Worm (Caenorhabditis elegans): ENCODE measurements around the gene H37A05.2.

H37A05.2 gene

DNA sequence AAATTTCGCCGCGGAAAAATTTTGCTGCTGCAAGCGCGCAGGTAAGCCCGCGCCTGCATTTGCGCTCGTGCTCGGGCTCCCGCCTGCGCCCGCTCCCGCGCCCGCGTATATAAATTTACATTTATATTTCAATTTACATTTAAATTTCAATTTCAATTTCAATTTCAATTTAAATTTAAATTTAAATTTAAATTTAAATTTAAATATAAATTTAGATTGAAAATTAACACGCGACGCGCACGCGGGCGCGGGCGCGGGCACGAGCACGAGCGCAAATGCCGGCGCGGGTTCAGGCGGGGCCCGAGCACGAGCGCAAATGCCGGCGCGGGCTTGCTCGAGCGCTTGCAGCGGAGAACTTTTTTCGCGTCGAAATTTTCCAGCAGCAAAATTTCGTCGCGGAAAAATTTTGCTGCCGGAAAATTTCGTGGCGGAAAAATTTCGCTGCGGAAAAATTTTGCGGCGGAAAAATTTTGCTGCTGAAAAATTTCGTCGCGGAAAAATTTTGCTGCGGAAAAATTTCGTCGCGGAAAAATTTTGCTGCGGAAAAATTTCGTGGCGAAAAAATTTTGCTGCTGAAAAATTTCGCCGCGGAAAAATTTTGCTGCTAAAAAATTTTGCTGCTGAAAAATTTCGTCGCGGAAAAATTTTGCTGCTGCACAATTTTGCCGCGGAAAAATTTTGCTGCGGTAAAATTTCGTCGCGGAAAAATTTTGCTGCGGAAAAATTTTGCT, 12.0 kb upstream of the H37A05.2 start (continued):
- TF ChIP-seq attf-6 (GFP tag; IDR thresholded peaks at IDR 0.05) (no peak), D2030.7 (GFP tag; IDR thresholded peaks at IDR 0.05) (peak; percentile 30), F57C9.4 (tag; optimal IDR thresholded peaks at IDR 0.05) (no peak), K11D2.4 (GFP tag; IDR thresholded peaks at IDR 0.05) (peak; percentile 68; the same call in 1 of the 2 replicates), F10E7.11 (tag; optimal IDR thresholded peaks at IDR 0.05) (no peak), rec-8 (tag; optimal IDR thresholded peaks at IDR 0.05) (no peak), efl-1 (GFP tag; optimal IDR thresholded peaks at IDR 0.05) (no peak), madf-10 (tag; optimal IDR thresholded peaks at IDR 0.05) (no peak), sdz-38 (tag; optimal IDR thresholded peaks at IDR 0.05) (no peak), nfya-2 (GFP tag; IDR thresholded peaks at IDR 0.05) (0 out of 2 replicates have a peak, but pooled peaks have one; percentile 71), pbrm-1 (GFP tag; IDR thresholded peaks at IDR 0.05) (0 out of 2 replicates have a peak, but pooled peaks have one; percentile 6), nhr-80 (tag; optimal IDR thresholded peaks at IDR 0.05) (no peak), akir-1 (GFP tag; optimal IDR thresholded peaks at IDR 0.05) (peak; percentile 90), aptf-3 (GFP tag; IDR thresholded peaks at IDR 0.05) (no peak), nhr-120 (GFP tag; IDR thresholded peaks at IDR 0.05) (peak; percentile 87; the same call in 1 of the 2 replicates), madf-6 (GFP tag; IDR thresholded peaks at IDR 0.05) (peak; percentile 55; the same call in 1 of the 2 replicates), cebp-2 (GFP tag; IDR thresholded peaks at IDR 0.05) (peak; percentile 91), nfyb-1 (GFP tag; IDR thresholded peaks at IDR 0.05) (0 out of 2 replicates have a peak, but pooled peaks have one; percentile 36), B0019.2 (GFP tag; conservative IDR thresholded peaks at IDR 0.05) (peak; percentile 75), F49E8.2 (tag; optimal IDR thresholded peaks at IDR 0.05; ENCODE audit: insufficient read depth) (no peak), ztf-6 (GFP tag; IDR thresholded peaks at IDR 0.05) (no peak), hlh-26 (GFP tag; conservative IDR thresholded peaks at IDR 0.05) (no peak), F55B11.4 (tag; optimal IDR thresholded peaks at IDR 0.05; ENCODE audit: borderline replicate concordance, insufficient read depth) (no peak), gei-17 (GFP tag; optimal IDR thresholded peaks at IDR 0.05) (no peak), ets-4 (GFP tag; optimal IDR thresholded peaks at IDR 0.05) (no peak), let-526 (GFP tag; IDR thresholded peaks at IDR 0.05) (no peak; the same call in 1 of the 2 replicates), dox-1 (GFP tag; IDR thresholded peaks at IDR 0.05) (no peak; the same call in none of the 2 replicates), C06A6.2 (GFP tag; conservative IDR thresholded peaks at IDR 0.05) (peak; percentile 38; the same call in 1 of the 2 replicates), hmg-1.2 (GFP tag; IDR thresholded peaks at IDR 0.05) (no peak), chd-7 (tag; optimal IDR thresholded peaks at IDR 0.05) (no peak), lsy-27 (tag; optimal IDR thresholded peaks at IDR 0.05; ENCODE audit: borderline replicate concordance, insufficient read depth) (no peak), mes-4 (tag; optimal IDR thresholded peaks at IDR 0.05) (no peak), hmg-20 (GFP tag; IDR thresholded peaks at IDR 0.05) (no peak), T07F8.4 (tag; optimal IDR thresholded peaks at IDR 0.05) (no peak), let-607 (tag; optimal IDR thresholded peaks at IDR 0.05) (no peak), madf-3 (GFP tag; IDR thresholded peaks at IDR 0.05) (peak; percentile 81), mcd-1 (GFP tag; IDR thresholded peaks at IDR 0.05) (peak; percentile 90), F23B12.7 (tag; optimal IDR thresholded peaks at IDR 0.05; ENCODE audit: insufficient read depth) (no peak), nhr-90 (tag; optimal IDR thresholded peaks at IDR 0.05) (no peak), B0336.3 (GFP tag; IDR thresholded peaks at IDR 0.05) (no peak), Y95B8A.8 (GFP tag; IDR thresholded peaks at IDR 0.05) (0 out of 2 replicates have a peak, but pooled peaks have one; percentile 74), egl-18 (GFP tag; IDR thresholded peaks at IDR 0.05) (no peak), F39B2.1 (GFP tag; IDR thresholded peaks at IDR 0.05) (no peak), egrh-3 (GFP tag; IDR thresholded peaks at IDR 0.05) (peak; percentile 100), sea-2 (GFP tag; IDR thresholded peaks at IDR 0.05) (0 out of 2 replicates have a peak, but pooled peaks have one; percentile 81), Y53G8AR.9 (GFP tag; conservative IDR thresholded peaks at IDR 0.05) (0 out of 2 replicates have a peak, but pooled peaks have one; percentile 22)
